Fruit fly (Drosophila melanogaster) whole organism, pupa: ENCODE results near the gene CG31515.

Experiments used
- CG10348 ChIP-seq: fragments of 200-800 bp; sonication (Bioruptor generic); IDR thresholded peaks from 2 replicates; pipeline ENCODE4 v1.3.6; 2022; ENCODE audit warnings: missing biosample characterization, missing genetic modification characterization
- CG12605 ChIP-seq: fragments of 200-800 bp; sonication (Bioruptor generic); IDR thresholded peaks from 2 replicates; pipeline ENCODE4 v1.3.6; 2022; ENCODE audit warnings: missing biosample characterization, missing genetic modification characterization
- CG14655 ChIP-seq: fragments of 200-800 bp; sonication (Bioruptor generic); optimal IDR thresholded peaks from 3 replicates; lab custom pipeline; 2017; ENCODE audit warnings: mild to moderate bottlenecking, missing biosample characterization, missing genetic modification reagents, missing genetic modification characterization
- CG15710 ChIP-seq: fragments of 200-800 bp; sonication (Bioruptor generic); optimal IDR thresholded peaks from 2 replicates; lab custom pipeline; 2018; ENCODE audit warnings: missing biosample characterization, mild to moderate bottlenecking, missing genetic modification characterization, moderate library complexity
- CG17806 ChIP-seq: fragments of 200-800 bp; sonication (Bioruptor generic); optimal IDR thresholded peaks from 2 replicates; lab custom pipeline; 2018; ENCODE audit warnings: missing biosample characterization, mild to moderate bottlenecking, missing genetic modification characterization, moderate library complexity
- CG32121 ChIP-seq: fragments of 200-800 bp; sonication (Bioruptor generic); IDR thresholded peaks from 2 replicates; pipeline ENCODE4 v1.3.6; 2022; ENCODE audit warnings: missing biosample characterization, missing genetic modification characterization
- CG34367 ChIP-seq: fragments of 200-800 bp; sonication (Bioruptor generic); optimal IDR thresholded peaks from 2 replicates; lab custom pipeline; 2018; ENCODE audit warnings: missing biosample characterization, mild to moderate bottlenecking, missing genetic modification characterization
- CG4496 ChIP-seq: fragments of 200-800 bp; sonication (Bioruptor generic); IDR thresholded peaks from 3 replicates; pipeline ENCODE4 v1.3.6; 2022; ENCODE audit warnings: missing biosample characterization, missing genetic modification characterization
- CG8159 ChIP-seq: fragments of 200-800 bp; sonication (Bioruptor generic); optimal IDR thresholded peaks from 3 replicates; lab custom pipeline; 2018; ENCODE audit warnings: missing biosample characterization, mild to moderate bottlenecking, missing genetic modification characterization, moderate library complexity
- CG8301 ChIP-seq: fragments of 200-800 bp; sonication (Bioruptor generic); optimal IDR thresholded peaks from 2 replicates; lab custom pipeline; 2018; ENCODE audit warnings: missing biosample characterization, mild to moderate bottlenecking, missing genetic modification characterization
- CG9948 ChIP-seq: fragments of 200-800 bp; sonication (Bioruptor generic); optimal IDR thresholded peaks from 2 replicates; lab custom pipeline; 2018; ENCODE audit warnings: missing biosample characterization, mild to moderate bottlenecking, missing genetic modification characterization, moderate library complexity
- EcR ChIP-seq: fragments of 200-800 bp; sonication (Bioruptor generic); optimal IDR thresholded peaks from 3 replicates; lab custom pipeline; 2019; ENCODE audit warnings: missing biosample characterization, missing genetic modification characterization, mild to moderate bottlenecking, moderate library complexity, missing genetic modification reagents
- Ets98B ChIP-seq: fragments of 200-800 bp; sonication (Bioruptor generic); IDR thresholded peaks from 2 replicates; pipeline ENCODE4 v1.3.6; 2022; ENCODE audit warnings: missing biosample characterization, missing genetic modification characterization
- Pif1A ChIP-seq: fragments of 200-800 bp; sonication (Bioruptor generic); optimal IDR thresholded peaks from 3 replicates; lab custom pipeline; 2016; ENCODE audit warnings: missing biosample characterization, missing genetic modification characterization
- Pif1B ChIP-seq: fragments of 200-800 bp; sonication (Bioruptor generic); optimal IDR thresholded peaks from 3 replicates; lab custom pipeline; 2016; ENCODE audit warnings: missing biosample characterization, missing genetic modification characterization
- fd96Ca ChIP-seq: fragments of 200-800 bp; sonication (Bioruptor generic); IDR thresholded peaks from 3 replicates; pipeline ENCODE4 v1.3.6; 2022; ENCODE audit warnings: missing biosample characterization, missing genetic modification characterization
- gl ChIP-seq: fragments of 200-800 bp; sonication (Bioruptor generic); optimal IDR thresholded peaks from 2 replicates; lab custom pipeline; 2018; ENCODE audit warnings: missing biosample characterization, mild to moderate bottlenecking, missing genetic modification characterization
- rn ChIP-seq: fragments of 200-800 bp; sonication (Bioruptor generic); IDR thresholded peaks from 2 replicates; pipeline ENCODE4 v1.3.6; 2022; ENCODE audit warnings: missing biosample characterization, missing genetic modification characterization

The CG31515 gene

dm6 chr3R:23341769-23342352 is 46.8 kb downstream of the CG31515 start:
- TF ChIP-seq CG8301 (tag; lab: Kevin White, UChicago) (no peak), CG14655 (no peak), Pif1B (GFP tag; lab: Kevin White, UChicago) (no peak)

DNA sequence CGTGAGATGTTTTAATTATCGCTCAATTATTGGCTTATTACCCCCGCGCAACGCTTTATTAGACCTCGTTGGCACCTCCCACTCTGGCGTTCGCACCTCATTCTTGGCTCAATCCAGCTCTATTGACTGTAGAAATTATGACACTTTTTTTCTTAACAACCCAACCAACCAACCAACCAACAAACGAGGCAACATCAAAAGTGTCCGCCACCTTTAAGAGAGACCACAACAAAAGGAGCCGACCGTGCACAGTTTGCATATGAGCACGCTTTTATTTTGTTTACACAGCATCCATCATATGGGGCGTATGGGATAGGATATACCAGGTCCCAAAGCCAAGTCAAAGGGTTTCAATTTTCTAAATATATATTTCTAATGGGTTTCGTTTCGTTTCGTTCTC is 48.1 kb downstream of the CG31515 start:
- TF ChIP-seq CG17806 (tag; lab: Kevin White, UChicago) = no peak
- TF ChIP-seq CG8159 (tag; lab: Kevin White, UChicago) = no peak
- no peak for TF ChIP-seq CG15710 (tag; lab: Kevin White, UChicago)
- no peak for TF ChIP-seq CG34367 (tag; lab: Kevin White, UChicago)
- TF ChIP-seq EcR (GFP tag; lab: Kevin White, UChicago) = no peak
- no peak for TF ChIP-seq CG9948 (tag; lab: Kevin White, UChicago)
- no peak for TF ChIP-seq Pif1A
- no peak for TF ChIP-seq CG4496 (GFP tag; lab: Robert Waterston, UW)
- no peak for TF ChIP-seq gl (tag; lab: Kevin White, UChicago)
- TF ChIP-seq Ets98B (GFP tag; lab: Robert Waterston, UW) = no peak
- TF ChIP-seq fd96Ca (GFP tag; lab: Robert Waterston, UW) = no peak
- TF ChIP-seq CG32121 (GFP tag; lab: Robert Waterston, UW) = no peak
- TF ChIP-seq CG10348 (GFP tag; lab: Robert Waterston, UW) = no peak
- no peak for TF ChIP-seq CG12605
- TF ChIP-seq rn (GFP tag; lab: Robert Waterston, UW) = no peak
- TF ChIP-seq, all 21 proteins: peak for 0
